Worm (Caenorhabditis elegans): ENCODE measurements around the gene nid-1.

DNA sequence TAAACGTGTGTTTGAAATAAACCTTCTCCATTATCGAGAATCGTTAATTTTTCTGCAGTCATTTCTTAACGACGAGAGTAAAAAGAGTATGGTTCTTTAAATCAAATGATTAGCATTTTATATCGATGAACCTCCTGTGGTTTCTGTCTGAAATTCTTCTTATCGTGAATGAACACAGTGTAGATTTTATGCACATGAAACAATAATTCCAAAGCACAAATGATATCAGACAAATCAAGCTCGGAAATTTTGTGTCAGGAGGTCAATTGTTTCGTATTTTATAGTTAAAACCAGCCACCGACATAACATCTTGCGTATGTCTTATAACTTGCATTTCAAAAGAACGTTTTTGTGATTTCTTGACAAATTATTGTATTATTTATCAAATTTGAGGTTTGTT, 27.2 kb downstream of the nid-1 start, which contains the start of gene T16G1.6:
- TF ChIP-seq unc-39 (tag; optimal IDR thresholded peaks at IDR 0.05) = no peak
- TF ChIP-seq ceh-82 (tag; optimal IDR thresholded peaks at IDR 0.05) = no peak
- no peak for TF ChIP-seq pha-4 (tag; optimal IDR thresholded peaks at IDR 0.05)
- TF ChIP-seq tbx-2 (tag; optimal IDR thresholded peaks at IDR 0.05) = no peak
- TF ChIP-seq nhr-77 (tag; optimal IDR thresholded peaks at IDR 0.05) = no peak
- no peak for TF ChIP-seq fkh-10 (GFP tag; optimal IDR thresholded peaks at IDR 0.05)
- TF ChIP-seq ceh-28 (tag; optimal IDR thresholded peaks at IDR 0.05) = no peak
- TF ChIP-seq elt-3 (tag; optimal IDR thresholded peaks at IDR 0.05) = no peak
- TF ChIP-seq R02D3.7 (tag; optimal IDR thresholded peaks at IDR 0.05) = no peak
- no peak for TF ChIP-seq mdl-1 (tag; optimal IDR thresholded peaks at IDR 0.05)
- TF ChIP-seq egl-27 (tag; optimal IDR thresholded peaks at IDR 0.05) = no peak
- no peak for TF ChIP-seq nhr-237 (tag; optimal IDR thresholded peaks at IDR 0.05)
